Worm (Caenorhabditis elegans): ENCODE data around the gene twk-16.

The twk-16 gene

DNA sequence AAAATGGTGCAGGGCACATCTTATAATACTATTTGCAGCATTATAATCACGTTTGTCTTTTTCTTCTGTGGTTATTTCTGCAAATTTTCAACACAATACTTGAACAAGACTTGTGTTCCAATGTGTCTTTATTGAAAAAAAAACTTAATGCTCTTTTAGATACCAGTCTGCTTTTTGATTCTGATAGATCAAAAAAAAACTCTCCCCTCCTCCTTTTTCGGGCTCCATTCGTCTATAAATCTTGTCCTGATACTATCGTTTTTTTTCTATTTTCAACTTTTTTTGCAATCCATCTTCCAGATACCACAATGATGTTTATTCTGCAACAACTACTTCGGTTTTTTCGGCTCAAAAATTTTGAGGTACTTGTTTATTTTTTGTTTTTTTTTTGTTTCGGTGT is at the start of gene twk-16:
Gene twk-16 (plus strand): TSS at position 301 of the 400 bp plus-strand sequence.
- TF ChIP-seq dao-5 (tag; optimal IDR thresholded peaks at IDR 0.05) (no peak), him-1 (tag; optimal IDR thresholded peaks at IDR 0.05) (no peak), W03F9.2 (tag; optimal IDR thresholded peaks at IDR 0.05) (no peak)

DNA sequence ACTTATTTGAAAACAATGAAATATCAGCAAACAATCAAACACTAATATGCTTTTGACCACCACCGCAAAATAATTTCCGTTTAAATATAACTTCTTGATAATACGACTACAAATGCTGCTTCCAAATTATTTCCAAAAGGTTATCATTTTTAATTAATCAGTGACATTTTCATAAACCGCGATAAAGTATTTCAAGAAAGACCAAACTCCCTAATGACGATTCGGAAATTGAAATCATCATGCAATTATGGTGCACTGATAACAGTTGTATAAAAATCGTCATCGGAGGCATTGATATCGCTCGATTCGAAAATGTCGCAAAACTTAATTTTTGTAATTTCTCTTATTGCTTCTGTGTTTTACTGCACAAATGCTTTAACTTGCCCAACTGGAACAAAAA is 49.4 kb upstream of the twk-16 start, which contains the start of gene clec-265:
Gene clec-265 (plus strand): TSS at position 300 of the 400 bp plus-strand sequence.
- TF ChIP-seq W03F9.2 (tag; optimal IDR thresholded peaks at IDR 0.05) (no peak), dao-5 (tag; optimal IDR thresholded peaks at IDR 0.05) (no peak), him-1 (tag; optimal IDR thresholded peaks at IDR 0.05) (no peak)

DNA sequence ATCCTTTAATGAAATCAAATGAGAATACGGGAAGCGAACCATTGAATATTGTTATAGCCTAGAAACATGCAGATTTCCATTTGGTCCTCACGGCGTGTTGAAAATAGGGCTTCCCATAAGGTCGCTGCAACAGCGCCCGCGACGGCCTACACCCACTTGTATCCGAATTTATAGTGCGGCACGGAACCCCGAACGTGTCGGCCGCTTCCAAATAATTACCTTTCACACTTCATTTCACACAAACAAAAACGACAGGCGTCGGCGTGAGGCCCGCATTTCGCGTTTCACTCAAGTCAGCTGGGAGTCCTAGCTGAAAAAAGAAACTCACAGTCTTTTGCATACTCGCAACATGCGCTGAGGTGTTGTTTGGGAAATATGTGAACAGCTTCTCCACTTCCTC is 47.4 kb upstream of the twk-16 start:
- TF ChIP-seq him-1 (tag; optimal IDR thresholded peaks at IDR 0.05) (no peak), W03F9.2 (tag; optimal IDR thresholded peaks at IDR 0.05) (no peak), dao-5 (tag; optimal IDR thresholded peaks at IDR 0.05) (no peak)

DNA sequence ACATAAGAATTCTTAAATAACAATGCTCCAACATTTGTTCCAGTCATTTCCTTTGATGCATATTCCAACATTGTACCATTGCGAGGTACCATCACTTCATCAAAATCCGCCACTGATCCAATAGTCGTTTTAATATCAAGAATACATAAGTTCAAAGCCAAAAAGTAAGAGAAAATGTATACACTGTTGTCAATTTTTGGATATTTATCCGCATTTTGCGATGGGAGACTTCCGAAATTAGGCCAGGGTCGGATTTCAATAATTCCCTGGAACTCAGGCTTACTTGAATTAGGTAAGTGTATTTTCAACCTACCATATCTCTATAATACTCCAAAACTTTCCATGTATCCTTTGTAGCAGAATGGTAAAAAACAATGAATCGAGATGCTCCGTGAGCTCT is 46.7 kb upstream of the twk-16 start, which contains the start of gene M02F4.2:
Gene M02F4.2 (minus strand): TSS at position 101 of the 400 bp plus-strand sequence.
- TF ChIP-seq dao-5 (tag; optimal IDR thresholded peaks at IDR 0.05) (no peak), W03F9.2 (tag; optimal IDR thresholded peaks at IDR 0.05) (no peak), him-1 (tag; optimal IDR thresholded peaks at IDR 0.05) (no peak)

DNA sequence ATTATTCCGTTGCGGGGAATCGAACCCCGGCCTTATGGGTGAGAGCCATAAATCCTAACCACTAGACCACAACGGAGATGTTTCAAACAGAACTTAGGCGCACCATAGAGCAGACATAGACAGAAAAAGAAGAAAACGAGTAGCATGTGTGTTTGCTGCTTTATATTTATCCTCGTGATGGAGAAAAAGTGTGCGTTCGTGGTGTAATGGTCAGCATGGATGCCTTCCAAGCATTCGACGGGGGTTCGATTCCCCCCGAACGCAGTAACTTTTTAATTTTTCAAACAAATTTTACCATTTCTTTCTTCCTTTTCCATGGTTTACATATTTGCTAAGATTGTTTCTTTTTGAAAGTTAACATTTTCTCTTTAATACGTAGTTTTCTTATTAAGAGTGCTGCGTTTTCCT is 44.9 kb upstream of the twk-16 start:
- peak; percentile 98 for TF ChIP-seq him-1 (tag; optimal IDR thresholded peaks at IDR 0.05)
- peak; percentile 81 for TF ChIP-seq W03F9.2 (tag; optimal IDR thresholded peaks at IDR 0.05)
- peak; percentile 95 for TF ChIP-seq dao-5 (tag; optimal IDR thresholded peaks at IDR 0.05)

DNA sequence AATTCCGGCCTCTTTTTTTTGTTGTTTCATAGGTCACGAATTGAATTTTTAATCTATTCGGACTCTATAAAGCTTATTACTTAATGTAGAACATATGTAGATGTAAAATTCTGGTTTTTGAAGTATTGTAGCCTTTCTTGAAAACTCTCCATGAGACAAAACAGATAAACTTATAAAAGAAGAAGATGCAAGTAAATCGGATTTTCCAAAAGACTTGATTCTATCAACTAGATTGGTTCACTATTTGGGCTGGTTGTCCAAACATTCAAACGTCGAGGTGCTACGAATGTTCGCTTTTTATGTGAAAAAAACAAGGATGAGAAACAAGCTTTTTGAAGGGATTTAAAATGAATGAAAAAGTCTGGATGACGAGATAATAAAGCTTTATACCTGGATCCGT is 40.9 kb upstream of the twk-16 start:
- TF ChIP-seq him-1 (tag; optimal IDR thresholded peaks at IDR 0.05) (no peak), W03F9.2 (tag; optimal IDR thresholded peaks at IDR 0.05) (no peak), dao-5 (tag; optimal IDR thresholded peaks at IDR 0.05) (no peak)

DNA sequence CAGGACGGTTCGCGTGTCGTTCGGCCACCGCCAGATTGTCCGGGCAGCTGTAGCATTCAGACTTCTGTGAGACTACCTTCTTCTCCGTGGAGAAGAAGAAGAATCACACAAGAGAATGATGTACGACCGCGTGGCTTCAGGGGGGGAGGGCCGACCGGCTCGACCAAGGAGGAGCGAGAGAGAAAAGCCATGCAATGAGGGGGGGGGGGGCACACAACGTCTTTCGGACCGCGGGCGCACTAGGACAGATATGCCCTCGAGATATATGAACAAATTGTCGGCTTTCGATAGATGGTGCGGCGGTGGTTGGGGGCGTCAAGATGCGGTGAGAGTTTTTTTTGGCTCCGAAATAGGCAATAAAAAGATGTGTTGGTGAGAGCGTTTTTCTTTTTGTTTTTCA is 40.3 kb upstream of the twk-16 start:
- TF ChIP-seq W03F9.2 (tag; optimal IDR thresholded peaks at IDR 0.05) (no peak), dao-5 (tag; optimal IDR thresholded peaks at IDR 0.05) (no peak), him-1 (tag; optimal IDR thresholded peaks at IDR 0.05) (no peak)

DNA sequence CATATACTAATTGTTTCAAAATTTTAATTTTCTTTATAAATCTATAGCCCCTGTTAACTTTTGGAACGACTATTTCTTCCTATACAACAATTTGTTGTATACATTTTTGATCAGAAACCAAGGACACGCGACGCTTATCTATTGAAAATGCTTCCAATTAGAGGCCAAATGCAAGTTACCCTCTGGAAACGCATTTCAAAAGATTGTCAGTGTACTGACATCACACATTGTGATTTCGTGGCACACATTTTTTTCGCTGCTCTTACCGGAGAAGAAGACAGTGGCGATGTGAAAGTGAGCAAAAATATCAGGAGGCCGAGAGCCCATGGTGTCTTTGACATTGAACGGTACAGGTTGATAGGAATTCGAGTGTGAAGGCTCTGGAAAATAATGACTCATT is 35.5 kb upstream of the twk-16 start, which contains the start of gene cnnm-3:
Gene cnnm-3 (minus strand): TSS at position 382 of the 400 bp plus-strand sequence.
- TF ChIP-seq him-1 (tag; optimal IDR thresholded peaks at IDR 0.05), result no peak
- no peak for TF ChIP-seq dao-5 (tag; optimal IDR thresholded peaks at IDR 0.05)
- TF ChIP-seq W03F9.2 (tag; optimal IDR thresholded peaks at IDR 0.05), result no peak

DNA sequence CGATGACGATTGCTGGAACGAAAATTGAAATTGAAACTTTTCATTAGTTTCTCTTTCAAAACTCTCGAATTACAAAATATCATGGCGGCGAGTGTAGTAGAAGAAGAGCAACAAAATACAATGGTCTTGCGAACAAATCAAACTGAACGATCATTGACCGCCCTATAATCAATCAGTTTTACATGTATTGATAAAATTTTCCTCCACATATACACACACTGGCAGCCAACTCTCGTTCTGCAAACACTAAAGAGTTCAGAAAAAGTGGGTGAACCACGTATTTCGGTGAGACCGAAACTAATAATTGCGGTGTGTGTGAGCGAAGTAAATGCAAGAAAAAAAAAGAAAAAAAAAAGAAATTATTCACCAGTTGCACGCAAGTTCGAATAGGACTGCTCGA is 33.7 kb upstream of the twk-16 start:
- no peak for TF ChIP-seq dao-5 (tag; optimal IDR thresholded peaks at IDR 0.05)
- TF ChIP-seq him-1 (tag; optimal IDR thresholded peaks at IDR 0.05), result no peak
- no peak for TF ChIP-seq W03F9.2 (tag; optimal IDR thresholded peaks at IDR 0.05)

DNA sequence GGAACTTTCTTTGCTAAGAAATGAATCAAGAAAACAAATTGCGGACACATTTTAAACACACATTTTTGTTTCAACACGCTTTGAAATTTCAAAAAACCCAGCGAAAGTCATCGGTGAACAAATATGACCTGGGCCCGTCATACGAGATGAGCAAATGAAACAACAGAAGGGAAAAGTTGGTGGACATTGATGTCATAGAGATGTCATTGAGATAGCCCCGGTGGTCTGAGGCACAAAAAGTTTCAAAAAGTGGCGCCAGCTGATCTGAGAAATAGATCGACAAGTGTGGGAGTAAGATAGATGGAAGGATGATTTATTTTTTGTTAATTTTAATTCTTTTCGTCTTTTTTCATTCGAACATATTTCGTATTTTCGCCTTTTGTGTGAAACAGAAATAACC is 32.2 kb upstream of the twk-16 start:
- TF ChIP-seq W03F9.2 (tag; optimal IDR thresholded peaks at IDR 0.05) (no peak), him-1 (tag; optimal IDR thresholded peaks at IDR 0.05) (no peak), dao-5 (tag; optimal IDR thresholded peaks at IDR 0.05) (no peak)

DNA sequence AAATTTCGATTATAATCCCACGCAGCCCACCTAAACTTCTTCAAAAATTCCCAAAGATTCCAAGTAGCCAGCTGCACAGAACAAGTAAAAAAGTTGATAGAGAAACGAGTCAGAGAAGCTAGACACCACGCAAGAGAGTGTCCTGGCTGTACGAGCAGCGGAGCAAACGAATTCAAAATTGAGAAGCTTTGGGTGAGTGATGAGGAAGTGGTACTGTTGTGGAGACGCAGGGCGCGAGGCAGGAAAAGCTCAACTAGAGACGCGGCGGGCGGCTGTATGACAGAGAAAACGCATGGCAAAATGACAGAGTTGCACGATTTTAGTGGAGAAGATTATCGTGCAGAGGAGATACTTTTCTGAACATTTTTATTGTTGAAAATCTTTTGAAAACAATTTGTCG is 31.7 kb upstream of the twk-16 start:
- TF ChIP-seq W03F9.2 (tag; optimal IDR thresholded peaks at IDR 0.05) (no peak), him-1 (tag; optimal IDR thresholded peaks at IDR 0.05) (peak; percentile 75)

DNA sequence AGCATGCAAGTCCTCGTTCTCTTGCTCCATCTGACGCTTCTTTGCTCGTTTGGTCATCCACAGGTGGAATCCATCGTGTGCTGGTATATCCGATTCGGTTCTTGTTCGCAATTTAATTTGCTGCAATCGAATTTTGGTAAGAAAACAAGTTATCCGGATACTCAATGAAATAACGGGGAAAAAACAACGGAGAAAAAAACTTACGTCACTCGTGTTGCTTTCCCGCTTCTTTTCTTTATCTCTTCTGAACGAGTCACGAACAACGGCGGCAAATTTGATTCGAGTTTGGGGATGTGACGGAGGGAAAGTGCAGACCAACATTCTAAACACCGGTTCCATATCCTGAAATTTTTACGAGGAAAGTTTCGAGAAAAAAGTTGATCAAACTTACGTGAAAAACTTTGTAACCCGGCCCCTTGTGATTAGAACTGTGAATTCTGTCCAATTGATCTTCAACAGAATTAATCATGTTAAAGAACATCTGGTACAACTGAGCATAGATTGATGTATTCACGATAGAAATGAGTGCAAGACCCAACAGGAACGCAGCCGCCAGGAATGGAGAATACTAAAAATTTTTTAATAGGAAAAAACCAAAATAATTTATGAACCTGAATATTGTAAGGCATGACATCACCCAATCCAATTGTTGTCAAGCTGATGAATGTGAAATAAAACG is 29.5 kb upstream of the twk-16 start:
- TF ChIP-seq him-1 (tag; optimal IDR thresholded peaks at IDR 0.05) (no peak), W03F9.2 (tag; optimal IDR thresholded peaks at IDR 0.05) (no peak), dao-5 (tag; optimal IDR thresholded peaks at IDR 0.05) (no peak)

DNA sequence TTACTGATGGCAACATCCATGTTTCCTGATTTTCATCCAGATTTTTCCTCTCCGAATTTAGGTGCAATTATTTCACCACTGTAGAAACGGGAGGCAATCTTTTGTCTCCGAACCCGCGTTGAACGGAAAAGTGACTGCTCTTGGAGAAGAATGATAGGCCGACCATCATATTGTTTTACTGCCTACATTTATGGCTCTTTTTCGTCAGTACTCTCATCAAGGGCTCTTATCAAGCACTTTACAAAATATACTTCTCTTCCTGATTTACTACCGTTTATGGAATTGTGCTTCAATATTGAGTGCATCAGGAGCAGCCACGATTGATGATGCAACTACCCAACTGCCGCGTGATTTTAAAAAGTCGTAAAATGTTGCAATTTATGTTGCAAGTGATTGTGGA is 26.5 kb upstream of the twk-16 start:
- TF ChIP-seq dao-5 (tag; optimal IDR thresholded peaks at IDR 0.05) (no peak), him-1 (tag; optimal IDR thresholded peaks at IDR 0.05) (no peak), W03F9.2 (tag; optimal IDR thresholded peaks at IDR 0.05) (no peak)

DNA sequence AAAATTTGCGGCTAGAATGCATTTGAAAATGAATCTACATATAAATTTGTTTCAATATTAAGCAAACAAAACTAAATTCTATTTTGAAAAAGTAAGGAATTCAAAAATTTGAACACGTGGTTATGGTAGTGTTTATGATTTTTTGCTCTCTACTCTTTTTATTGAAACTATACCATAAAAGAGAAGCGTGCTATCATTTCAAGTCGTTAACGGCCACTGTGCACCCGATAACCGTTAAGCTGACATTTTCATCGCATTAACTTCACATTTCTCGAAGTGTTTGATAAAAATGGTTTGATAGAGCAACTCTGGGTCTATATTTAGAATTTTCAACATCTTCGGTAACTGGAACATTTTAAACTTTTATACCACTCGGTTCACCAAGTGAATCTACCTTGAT is 26.1 kb upstream of the twk-16 start, which contains the start of gene twk-26:
Gene twk-26 (minus strand): TSS at position 23 of the 400 bp plus-strand sequence.
- no peak for TF ChIP-seq him-1 (tag; optimal IDR thresholded peaks at IDR 0.05)
- no peak for TF ChIP-seq W03F9.2 (tag; optimal IDR thresholded peaks at IDR 0.05)
- no peak for TF ChIP-seq dao-5 (tag; optimal IDR thresholded peaks at IDR 0.05)

DNA sequence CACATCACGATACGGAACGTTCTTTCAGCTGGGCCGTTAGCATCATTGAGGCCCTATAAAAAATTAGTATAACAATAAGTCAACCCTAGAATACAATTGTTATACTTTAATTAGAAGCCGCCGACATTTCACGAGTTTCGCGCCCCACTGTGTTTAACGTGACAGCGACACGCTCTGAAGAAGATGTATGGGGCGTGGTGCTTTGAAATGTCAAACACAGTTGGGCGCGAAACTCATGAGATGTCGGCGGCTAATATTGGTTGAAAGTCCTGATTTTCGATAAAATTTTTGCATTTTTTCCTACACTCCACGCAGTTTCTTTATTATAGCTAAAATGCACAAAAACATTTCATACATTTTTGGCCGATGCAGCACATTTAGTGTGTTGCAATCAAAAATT is 24.8 kb upstream of the twk-16 start:
- no peak for TF ChIP-seq him-1 (tag; optimal IDR thresholded peaks at IDR 0.05)

Measured in whole organism, L4/young adult.